Worm (Caenorhabditis elegans) whole organism, L2 larva: ENCODE measurements around the gene F47B8.13.

Experiments used
- C34F6.9 ChIP-seq: fragments of 150-350 bp; optimal IDR thresholded peaks from 2 replicates; lab custom pipeline; 2014; ENCODE audit warnings: missing biosample characterization, missing genetic modification characterization
- aly-2 ChIP-seq: fragments of 150-350 bp; optimal IDR thresholded peaks from 2 replicates; lab custom pipeline; 2014; ENCODE audit warnings: missing biosample characterization, missing genetic modification characterization
- blmp-1 ChIP-seq: sonication (generic microtip); optimal IDR thresholded peaks from 2 replicates; lab custom pipeline; 2017; ENCODE audit warnings: missing genetic modification characterization, mild to moderate bottlenecking, missing compliant biosample characterization, antibody characterized with exemption, moderate library complexity; ENCODE audit not compliant: insufficient read depth
- ceh-82 ChIP-seq: fragments of 150-350 bp; optimal IDR thresholded peaks from 2 replicates; lab custom pipeline; 2014; ENCODE audit warnings: missing biosample characterization, missing genetic modification characterization
- egl-27 ChIP-seq: sonication (generic microtip); optimal IDR thresholded peaks from 3 replicates; lab custom pipeline; 2017; ENCODE audit warnings: missing biosample characterization, missing genetic modification reagents, missing genetic modification characterization
- elt-1 ChIP-seq: fragments of 150-350 bp; optimal IDR thresholded peaks from 2 replicates; lab custom pipeline; 2014; ENCODE audit warnings: missing biosample characterization, missing genetic modification characterization
- nhr-237 ChIP-seq: fragments of 150-350 bp; optimal IDR thresholded peaks from 2 replicates; lab custom pipeline; 2014; ENCODE audit warnings: missing biosample characterization, missing genetic modification characterization
- nhr-25 ChIP-seq: fragments of 150-350 bp; sonication (generic microtip); optimal IDR thresholded peaks from 3 replicates; lab custom pipeline; 2014; ENCODE audit warnings: missing biosample characterization, missing genetic modification characterization
- nhr-77 ChIP-seq: fragments of 150-350 bp; optimal IDR thresholded peaks from 2 replicates; lab custom pipeline; 2014; ENCODE audit warnings: missing biosample characterization, missing genetic modification characterization
- peb-1 ChIP-seq: fragments of 150-350 bp; optimal IDR thresholded peaks from 2 replicates; lab custom pipeline; 2014; ENCODE audit warnings: missing biosample characterization, missing genetic modification characterization
- skn-1 ChIP-seq: sonication (generic microtip); optimal IDR thresholded peaks from 2 replicates; lab custom pipeline; 2017; ENCODE audit warnings: missing biosample characterization, missing genetic modification characterization
- snpc-4 ChIP-seq: fragments of 150-350 bp; optimal IDR thresholded peaks from 2 replicates; lab custom pipeline; 2014; ENCODE audit warnings: missing biosample characterization, missing genetic modification characterization
- ztf-11 ChIP-seq: sonication (generic microtip); optimal IDR thresholded peaks from 2 replicates; lab custom pipeline; 2017; ENCODE audit warnings: missing biosample characterization, missing genetic modification characterization

DNA sequence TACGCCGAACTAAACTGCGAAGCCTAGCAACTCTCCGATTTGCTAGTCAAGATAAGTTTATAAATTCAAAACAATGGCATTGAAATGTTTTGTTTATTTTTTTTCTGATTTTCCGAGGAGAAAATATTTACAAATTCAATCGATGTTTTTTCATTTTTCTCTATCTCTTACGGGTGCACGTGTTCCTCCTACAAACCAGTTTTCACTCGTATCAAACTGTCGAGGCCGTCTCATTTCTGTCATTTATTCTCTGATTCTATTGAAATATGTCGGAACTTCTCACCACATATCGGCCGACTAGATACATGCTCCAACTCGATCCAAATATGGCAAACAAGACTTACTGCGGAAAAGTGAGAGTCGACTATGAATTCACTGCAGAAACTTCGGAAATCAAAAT, 11.9 kb upstream of the F47B8.13 start, which contains the start of gene F47B8.8:
- TF ChIP-seq blmp-1 (tag; lab: Kevin White, UChicago) (no peak), nhr-237 (tag; lab: Kevin White, UChicago) (no peak), elt-1 (tag; lab: Kevin White, UChicago) (no peak), ztf-11 (tag; lab: Kevin White, UChicago) (no peak), egl-27 (tag; lab: Kevin White, UChicago) (no peak), nhr-77 (tag; lab: Kevin White, UChicago) (no peak), skn-1 (no peak), peb-1 (no peak), snpc-4 (no peak), ceh-82 (tag; lab: Kevin White, UChicago) (no peak), aly-2 (tag; lab: Kevin White, UChicago) (no peak), C34F6.9 (tag; lab: Kevin White, UChicago) (no peak), nhr-25 (peak; percentile 30)
